Worm (Caenorhabditis elegans): Measurements from ENCODE around the gene ZK856.7.

ZK856.7 gene

DNA sequence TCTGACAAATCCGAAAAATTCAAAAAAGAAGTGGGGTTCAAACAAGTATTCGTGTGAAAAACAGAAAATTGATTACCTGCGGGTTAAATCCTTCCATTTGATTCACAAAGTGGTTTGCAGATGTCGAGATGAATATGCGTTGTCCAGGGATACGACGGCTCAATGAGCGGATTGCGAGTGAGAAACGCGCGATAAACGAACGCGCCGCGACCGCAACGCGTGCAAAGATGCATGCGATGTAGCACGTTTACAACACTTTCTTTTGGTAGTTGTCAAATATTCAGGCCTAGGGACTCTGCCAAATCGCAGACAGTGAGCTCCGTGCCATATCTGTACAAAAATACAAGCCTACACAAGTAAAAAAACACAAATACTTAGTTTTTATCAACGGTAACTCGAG, 36.8 kb downstream of the ZK856.7 start, which contains the start of gene fubl-1:
Gene fubl-1 (minus strand): TSS at position 202 of the 400 bp plus-strand sequence.
- TF ChIP-seq Y53G8AR.9 (GFP tag; conservative IDR thresholded peaks at IDR 0.05) (no peak), ceh-27 (GFP tag; optimal IDR thresholded peaks at IDR 0.05) (no peak), mcd-1 (GFP tag; IDR thresholded peaks at IDR 0.05) (peak; percentile 61), sea-2 (GFP tag; IDR thresholded peaks at IDR 0.05) (no peak), D2030.7 (GFP tag; IDR thresholded peaks at IDR 0.05) (peak; percentile 49; the same call in 1 of the 2 replicates), dox-1 (GFP tag; IDR thresholded peaks at IDR 0.05) (peak; percentile 65), lsl-1 (GFP tag; optimal IDR thresholded peaks at IDR 0.05) (peak; percentile 76), ceh-91 (GFP tag; IDR thresholded peaks at IDR 0.05) (peak; percentile 68), attf-5 (GFP tag; optimal IDR thresholded peaks at IDR 0.05) (no peak), atf-7 (tag; optimal IDR thresholded peaks at IDR 0.05) (no peak), efl-1 (GFP tag; optimal IDR thresholded peaks at IDR 0.05) (peak; percentile 14), lir-1 (GFP tag; conservative IDR thresholded peaks at IDR 0.05) (no peak), fkh-3 (tag; optimal IDR thresholded peaks at IDR 0.05) (no peak), B0019.2 (GFP tag; conservative IDR thresholded peaks at IDR 0.05) (no peak), akir-1 (GFP tag; optimal IDR thresholded peaks at IDR 0.05) (no peak), ztf-28 (GFP tag; IDR thresholded peaks at IDR 0.05) (0 out of 2 replicates have a peak, but pooled peaks have one; percentile 48), lin-26 (GFP tag; IDR thresholded peaks at IDR 0.05) (0 out of 2 replicates have a peak, but pooled peaks have one; percentile 7), attf-6 (GFP tag; IDR thresholded peaks at IDR 0.05) (no peak), hmg-1.2 (GFP tag; IDR thresholded peaks at IDR 0.05) (peak; percentile 29; the same call in 1 of the 2 replicates), madf-3 (GFP tag; IDR thresholded peaks at IDR 0.05) (peak; percentile 97), madf-6 (GFP tag; IDR thresholded peaks at IDR 0.05) (peak; percentile 64; the same call in 1 of the 2 replicates), lin-40 (tag; optimal IDR thresholded peaks at IDR 0.05) (no peak), xnd-1 (tag; optimal IDR thresholded peaks at IDR 0.05) (peak; percentile 17), K12H6.12 (tag; optimal IDR thresholded peaks at IDR 0.05) (no peak), ekl-4 (GFP tag; IDR thresholded peaks at IDR 0.05) (no peak), aptf-2 (GFP tag; conservative IDR thresholded peaks at IDR 0.05) (0 out of 2 replicates have a peak, but pooled peaks have one; percentile 13), madf-8 (GFP tag; conservative IDR thresholded peaks at IDR 0.05) (peak; percentile 71)

DNA sequence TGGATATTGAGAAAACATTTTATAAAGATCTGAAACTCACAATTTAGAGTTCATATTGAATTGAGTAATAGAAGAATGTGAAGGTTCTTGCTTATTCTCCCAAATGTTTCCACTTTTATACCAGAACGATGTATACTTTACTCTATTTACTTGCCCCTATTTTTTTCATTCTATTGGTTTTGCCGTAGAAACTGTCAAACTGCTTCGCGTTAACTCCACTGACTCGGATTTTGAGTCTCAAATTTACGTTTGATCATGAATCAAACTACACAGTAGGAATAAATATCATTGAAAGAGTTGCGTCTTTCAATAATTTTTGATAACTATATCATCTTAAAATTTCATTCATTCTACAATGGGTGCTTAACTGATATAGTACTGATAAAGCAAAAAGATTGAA, 38.0 kb downstream of the ZK856.7 start, which contains the start of gene fipr-8:
Gene fipr-8 (minus strand): TSS at position 101 of the 400 bp plus-strand sequence.
- TF ChIP-seq rpc-1 (optimal IDR thresholded peaks at IDR 0.05), result no peak
- no peak for TF ChIP-seq rpc-1 (tag; optimal IDR thresholded peaks at IDR 0.05)
- TF ChIP-seq tbx-9 (tag; optimal IDR thresholded peaks at IDR 0.05; ENCODE audit: borderline replicate concordance), result no peak
- no peak for TF ChIP-seq hsf-1 (GFP tag; IDR thresholded peaks at IDR 0.05)
- TF ChIP-seq mel-28 (tag; optimal IDR thresholded peaks at IDR 0.05; ENCODE audit: borderline replicate concordance), result no peak
- TF ChIP-seq attf-6 (GFP tag; IDR thresholded peaks at IDR 0.05), result no peak

DNA sequence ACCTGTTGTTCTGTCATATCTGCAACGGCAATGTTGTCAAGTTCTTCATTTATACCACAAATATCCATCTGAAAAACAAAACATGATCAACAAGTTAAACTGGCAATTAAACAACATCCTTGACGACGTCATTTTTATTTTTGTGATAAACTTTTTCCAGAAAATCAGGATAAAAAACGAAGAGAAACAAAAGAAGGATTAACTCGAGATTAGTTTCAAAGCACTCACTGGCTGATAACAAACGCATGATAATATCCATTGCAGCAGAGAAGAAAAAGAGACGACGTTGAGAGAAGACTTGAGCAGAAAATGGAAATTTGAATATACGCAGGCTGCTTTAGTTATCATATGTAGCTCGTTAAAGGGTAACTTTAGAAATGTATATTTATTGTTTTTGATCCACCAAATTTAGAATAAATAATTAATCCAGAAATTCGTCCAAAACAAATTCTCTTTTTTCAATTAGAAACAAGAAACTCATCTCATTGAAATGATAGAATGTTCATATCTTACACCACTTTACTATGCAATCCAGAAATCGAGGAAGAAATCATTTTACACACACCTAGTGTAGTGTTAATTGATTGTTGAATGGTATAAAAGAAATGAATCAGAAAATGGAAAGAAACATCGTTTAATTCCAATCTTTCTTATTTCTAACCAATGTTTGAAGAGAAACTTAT, 39.4 kb downstream of the ZK856.7 start, which contains the start of the genes C12D8.21 and col-148:
Gene C12D8.21 (minus strand): TSS at position 68 of the 683 bp plus-strand sequence.
Gene col-148 (plus strand): TSS at position 633 of the 683 bp plus-strand sequence.
- TF ChIP-seq egl-18 (GFP tag; IDR thresholded peaks at IDR 0.05) (no peak), ztf-3 (GFP tag; optimal IDR thresholded peaks at IDR 0.05) (no peak), pha-4 (tag; optimal IDR thresholded peaks at IDR 0.05) (no peak), athp-1 (tag; optimal IDR thresholded peaks at IDR 0.05) (no peak), K12H6.12 (tag; optimal IDR thresholded peaks at IDR 0.05) (no peak), tbx-9 (tag; optimal IDR thresholded peaks at IDR 0.05; ENCODE audit: borderline replicate concordance) (no peak), dox-1 (GFP tag; IDR thresholded peaks at IDR 0.05) (no peak), efl-1 (GFP tag; optimal IDR thresholded peaks at IDR 0.05) (no peak), lin-54 (GFP tag; optimal IDR thresholded peaks at IDR 0.05) (no peak), him-1 (tag; optimal IDR thresholded peaks at IDR 0.05) (no peak)
